Worm (Caenorhabditis elegans): Measurements from ENCODE around the gene F21D5.5.

- TF ChIP-seq dao-5 (tag; optimal IDR thresholded peaks at IDR 0.05) (no peak), him-1 (tag; optimal IDR thresholded peaks at IDR 0.05) (no peak), W03F9.2 (tag; optimal IDR thresholded peaks at IDR 0.05) (no peak)
These were observed 15.0 kb upstream of the F21D5.5 start for ce11 chrIV:8754146-8754545.

All from whole organism, L4/young adult.